Fruit fly (Drosophila melanogaster): ENCODE data around the gene Cpr30F.

The Cpr30F gene

DNA sequence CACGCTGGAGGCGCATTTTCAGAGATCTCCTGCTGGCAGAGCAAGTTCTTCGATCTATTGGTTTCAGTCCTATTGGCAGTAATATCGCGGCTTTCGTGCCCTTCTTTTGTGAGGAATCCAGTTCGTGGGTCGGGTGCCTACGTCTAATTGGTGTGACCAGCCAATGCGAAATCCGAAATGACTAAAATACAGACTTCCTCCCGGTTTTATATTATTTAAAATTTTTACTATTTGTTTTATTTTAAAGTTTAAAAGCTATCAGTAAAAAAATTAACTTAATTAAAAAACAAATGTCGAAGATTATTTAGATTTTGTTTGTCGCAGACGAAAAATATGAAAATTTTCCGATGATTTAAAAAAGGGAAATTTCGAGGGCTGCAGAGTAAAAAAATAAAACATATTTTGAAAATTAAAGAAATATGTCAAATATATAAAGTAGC, 30.7 kb upstream of the Cpr30F start, which contains the start of gene CG5850:
TSS of gene CG5850 (minus strand) at position 347 of the 440 bp plus-strand sequence.
- peak in 1 of 2 experiments; percentile 14 for TF ChIP-seq foxo (GFP tag; optimal IDR thresholded peaks at IDR 0.05)
- peak; percentile 61 for TF ChIP-seq rgr (GFP tag; optimal IDR thresholded peaks at IDR 0.05)
- peak; percentile 42 for TF ChIP-seq Sp1 (GFP tag; optimal IDR thresholded peaks at IDR 0.05)
- TF ChIP-seq Hr83 (GFP tag; optimal IDR thresholded peaks at IDR 0.05; ENCODE audit: poor library complexity, severe bottlenecking), result no peak
- no peak for TF ChIP-seq N (GFP tag; optimal IDR thresholded peaks at IDR 0.05)
- peak; percentile 24 for TF ChIP-seq HLH106 (tag; optimal IDR thresholded peaks at IDR 0.05)

DNA sequence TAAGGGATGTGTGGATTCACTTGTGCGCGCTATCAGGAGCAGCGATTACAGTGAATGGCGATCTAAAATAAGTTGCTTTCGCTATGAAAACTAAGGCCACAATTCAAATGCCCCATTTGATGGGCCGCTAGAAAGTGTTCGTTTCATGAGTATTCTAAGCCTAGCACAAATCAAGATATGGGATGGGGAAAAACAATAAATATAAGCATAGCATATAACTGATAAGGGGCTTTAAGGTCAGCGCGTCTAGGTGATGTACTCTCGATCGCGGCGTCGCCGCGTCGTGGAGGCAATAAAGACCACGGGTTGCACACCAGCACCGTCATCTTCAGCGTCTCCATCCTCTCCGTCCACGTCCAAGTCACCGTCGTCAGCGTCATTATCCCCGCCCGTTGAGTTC, 27.8 kb upstream of the Cpr30F start:
- TF ChIP-seq Rel (GFP tag; optimal IDR thresholded peaks at IDR 0.05) (no peak), Rel (tag; optimal IDR thresholded peaks at IDR 0.05) (peak; percentile 82), CG32264 (GFP tag; optimal IDR thresholded peaks at IDR 0.05) (no peak)

DNA sequence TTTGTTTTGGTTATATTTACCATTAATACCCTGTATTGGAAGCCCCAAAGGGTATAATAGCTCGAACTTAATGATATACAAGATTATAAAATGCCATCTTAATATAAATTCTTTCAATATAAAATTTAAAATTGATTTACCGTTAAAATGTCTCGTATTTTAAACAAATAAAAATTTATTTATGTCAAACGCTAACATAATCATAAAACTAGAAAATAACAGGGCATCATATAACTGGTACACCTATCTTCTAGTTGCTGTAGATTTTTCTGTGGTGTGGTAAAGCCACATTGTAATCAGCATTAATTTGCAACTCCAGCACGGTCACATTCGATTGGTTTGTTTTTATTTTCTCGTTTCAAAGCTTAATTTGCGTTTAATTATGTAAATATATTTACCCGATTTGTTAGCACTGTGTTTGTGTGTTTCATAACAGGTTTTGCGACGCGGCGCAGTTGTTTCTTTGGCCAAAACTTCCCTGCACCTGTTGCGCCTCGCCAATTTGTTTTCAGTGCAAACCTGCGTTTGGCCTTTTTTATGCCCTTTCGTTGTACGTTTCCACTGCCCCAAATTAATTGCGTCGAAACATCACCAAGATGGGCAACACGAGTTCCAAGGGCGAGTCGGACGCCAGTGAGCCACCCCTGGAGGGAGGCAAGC, 24.2 kb upstream of the Cpr30F start, which contains the start of the genes CG4658 and CG5846:
TSS of gene CG4658 (plus strand) at position 140 of the 660 bp plus-strand sequence.
TSS of gene CG5846 (minus strand) at position 245 of the 660 bp plus-strand sequence.
- no peak for TF ChIP-seq sage (GFP tag; optimal IDR thresholded peaks at IDR 0.05)
- TF ChIP-seq woc (GFP tag; optimal IDR thresholded peaks at IDR 0.05), result peak; percentile 94
- no peak for TF ChIP-seq Abd-B (GFP tag; optimal IDR thresholded peaks at IDR 0.05)
- TF ChIP-seq GATAd (GFP tag; optimal IDR thresholded peaks at IDR 0.05), result no peak
- peak; percentile 95 for TF ChIP-seq rgr (GFP tag; optimal IDR thresholded peaks at IDR 0.05)
- no peak for TF ChIP-seq Myc (optimal IDR thresholded peaks at IDR 0.05)
- peak; percentile 93 for TF ChIP-seq HLH106 (tag; optimal IDR thresholded peaks at IDR 0.05)
- TF ChIP-seq fru (GFP tag; optimal IDR thresholded peaks at IDR 0.05), result peak; percentile 90
- TF ChIP-seq CG32264 (GFP tag; optimal IDR thresholded peaks at IDR 0.05), result peak; percentile 48
- TF ChIP-seq brk (GFP tag; optimal IDR thresholded peaks at IDR 0.05), result no peak
- TF ChIP-seq CrebA (GFP tag; optimal IDR thresholded peaks at IDR 0.05; ENCODE audit: borderline replicate concordance), result no peak
- peak; percentile 90 for TF ChIP-seq ey (GFP tag; optimal IDR thresholded peaks at IDR 0.05)
- peak; percentile 92 for TF ChIP-seq Sp1 (GFP tag; optimal IDR thresholded peaks at IDR 0.05)
- no peak for TF ChIP-seq tai (GFP tag; optimal IDR thresholded peaks at IDR 0.05)
- no peak for TF ChIP-seq Hr83 (GFP tag; optimal IDR thresholded peaks at IDR 0.05; ENCODE audit: poor library complexity, severe bottlenecking)
- peak; percentile 91 for TF ChIP-seq Jra (GFP tag; optimal IDR thresholded peaks at IDR 0.05)
- no peak for TF ChIP-seq jim (GFP tag; optimal IDR thresholded peaks at IDR 0.05)
- no peak for TF ChIP-seq lola (GFP tag; optimal IDR thresholded peaks at IDR 0.05)
- peak; percentile 96 for TF ChIP-seq OdsH (GFP tag; optimal IDR thresholded peaks at IDR 0.05)
- no peak for TF ChIP-seq Hr78 (GFP tag; optimal IDR thresholded peaks at IDR 0.05)
- TF ChIP-seq dsf (GFP tag; optimal IDR thresholded peaks at IDR 0.05; ENCODE audit: borderline replicate concordance), result peak; percentile 69
- TF ChIP-seq N (GFP tag; optimal IDR thresholded peaks at IDR 0.05), result no peak
- TF ChIP-seq Hnf4 (GFP tag; optimal IDR thresholded peaks at IDR 0.05), result peak; percentile 93
- no peak for TF ChIP-seq Rel (GFP tag; optimal IDR thresholded peaks at IDR 0.05)
- peak; percentile 69 for TF ChIP-seq Rel (tag; optimal IDR thresholded peaks at IDR 0.05)
- no peak for TF ChIP-seq dl (GFP tag; optimal IDR thresholded peaks at IDR 0.05; ENCODE audit: insufficient read depth in 1 of 2, partially characterized antibody in 2 of 2)
- no peak for TF ChIP-seq Dif (GFP tag; optimal IDR thresholded peaks at IDR 0.05; ENCODE audit: partially characterized antibody)
- TF ChIP-seq dmrt93B (GFP tag; optimal IDR thresholded peaks at IDR 0.05), result no peak
- TF ChIP-seq pan (optimal IDR thresholded peaks at IDR 0.05), result peak; percentile 85
- no peak for TF ChIP-seq Dfd (GFP tag; optimal IDR thresholded peaks at IDR 0.05)
- peak; percentile 73 for TF ChIP-seq CG9705 (GFP tag; optimal IDR thresholded peaks at IDR 0.05)
- TF ChIP-seq foxo (GFP tag; optimal IDR thresholded peaks at IDR 0.05), result peak in 1 of 2 experiments; percentile 95
- TF ChIP-seq Mio (GFP tag; optimal IDR thresholded peaks at IDR 0.05), result peak; percentile 53
- peak; percentile 83 for TF ChIP-seq br (GFP tag; optimal IDR thresholded peaks at IDR 0.05)
- peak; percentile 91 for TF ChIP-seq psq (GFP tag; optimal IDR thresholded peaks at IDR 0.05)
- no peak for TF ChIP-seq usp (GFP tag; optimal IDR thresholded peaks at IDR 0.05)
- TF ChIP-seq sv (GFP tag; optimal IDR thresholded peaks at IDR 0.05), result peak; percentile 92
- TF ChIP-seq h (GFP tag; optimal IDR thresholded peaks at IDR 0.05), result peak; percentile 93
- TF ChIP-seq Vsx2 (GFP tag; optimal IDR thresholded peaks at IDR 0.05; ENCODE audit: partially characterized antibody), result no peak
